Fruit fly (Drosophila melanogaster): ENCODE measurements around the gene shep.

shep gene

DNA sequence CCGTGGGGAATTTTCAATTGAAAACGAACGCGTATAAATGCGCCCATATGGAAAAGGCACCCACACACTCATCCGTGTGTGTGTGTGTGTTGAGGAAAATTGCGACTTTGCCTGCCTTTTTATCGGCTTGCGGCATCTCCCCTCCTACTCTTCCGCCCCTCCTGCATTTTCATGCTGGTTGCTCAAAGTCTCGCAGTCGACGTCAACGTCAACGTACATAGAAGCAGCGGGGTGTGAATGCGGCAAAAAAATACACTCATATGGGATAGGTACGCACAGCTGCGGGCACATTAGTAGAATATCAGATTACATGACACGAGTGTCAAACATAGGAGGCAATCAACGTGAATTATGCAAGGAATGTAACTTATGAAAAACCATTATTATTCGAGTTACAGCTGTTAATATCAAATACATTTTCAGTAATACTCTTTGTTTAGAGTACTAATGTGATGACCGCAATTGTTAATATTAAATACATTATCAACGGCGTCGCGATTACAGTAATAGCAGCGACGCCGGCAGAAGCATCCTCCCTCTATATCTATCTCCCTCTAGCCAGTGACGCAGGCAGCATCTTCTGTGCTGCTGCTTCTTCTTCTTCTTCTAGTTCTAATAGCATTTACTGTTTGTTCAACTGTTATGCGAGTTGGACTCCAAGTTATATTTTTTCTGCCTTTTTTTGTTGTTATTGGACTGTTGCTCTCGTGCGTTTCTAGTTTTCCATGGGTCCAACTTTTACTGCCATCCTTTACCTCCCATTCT lies 90.8 kb downstream of the shep start (continued):
- TF ChIP-seq CG4282 (GFP tag; optimal IDR thresholded peaks at IDR 0.05) = peak; percentile 34
- TF ChIP-seq nau (GFP tag; optimal IDR thresholded peaks at IDR 0.05) = peak; percentile 86
- TF ChIP-seq jing (GFP tag; optimal IDR thresholded peaks at IDR 0.05) = peak; percentile 90
- peak; percentile 90 for TF ChIP-seq CG4820 (GFP tag; optimal IDR thresholded peaks at IDR 0.05)
- TF ChIP-seq CG8944 (GFP tag; optimal IDR thresholded peaks at IDR 0.05) = peak; percentile 90
- TF ChIP-seq CG1602 (GFP tag; optimal IDR thresholded peaks at IDR 0.05) = peak; percentile 81
- no peak for TF ChIP-seq Poxn (GFP tag; IDR thresholded peaks at IDR 0.05)
- peak; percentile 85 for TF ChIP-seq cwo (GFP tag; optimal IDR thresholded peaks at IDR 0.05)
- peak; percentile 70 for TF ChIP-seq abd-A (tag; optimal IDR thresholded peaks at IDR 0.05)
- TF ChIP-seq tin (GFP tag; optimal IDR thresholded peaks at IDR 0.05) = peak; percentile 92
- peak; percentile 88 for TF ChIP-seq ind (GFP tag; optimal IDR thresholded peaks at IDR 0.05)
- TF ChIP-seq CG11560 (tag; IDR thresholded peaks at IDR 0.05) = peak; percentile 52; the same call in 1 of the 3 replicates
- peak; percentile 65 for TF ChIP-seq MTF-1 (GFP tag; optimal IDR thresholded peaks at IDR 0.05; ENCODE audit: borderline replicate concordance)
- peak; percentile 78 for TF ChIP-seq CG8089 (GFP tag; optimal IDR thresholded peaks at IDR 0.05)
- no peak for TF ChIP-seq HmgD (GFP tag; optimal IDR thresholded peaks at IDR 0.05)
- TF ChIP-seq Doc3 (GFP tag; IDR thresholded peaks at IDR 0.05; ENCODE audit: partially characterized antibody) = no peak
- TF ChIP-seq h (optimal IDR thresholded peaks at IDR 0.05) = no peak
- peak; percentile 86 for TF ChIP-seq caup (GFP tag; optimal IDR thresholded peaks at IDR 0.05; ENCODE audit: severe bottlenecking)
- TF ChIP-seq nmo (GFP tag; optimal IDR thresholded peaks at IDR 0.05) = peak; percentile 91
- peak; percentile 77 for TF ChIP-seq CG4404 (GFP tag; IDR thresholded peaks at IDR 0.05)
- TF ChIP-seq CG7987 (GFP tag; optimal IDR thresholded peaks at IDR 0.05) = peak; percentile 63
- peak; percentile 83 for TF ChIP-seq CG8290 (GFP tag; optimal IDR thresholded peaks at IDR 0.05)
- TF ChIP-seq CG8290 (tag; optimal IDR thresholded peaks at IDR 0.05) = peak in 1 of 2 experiments; percentile 98
- TF ChIP-seq cad (GFP tag; optimal IDR thresholded peaks at IDR 0.05) = no peak
- TF ChIP-seq CG10462 (GFP tag; optimal IDR thresholded peaks at IDR 0.05) = peak; percentile 77
- TF ChIP-seq CG16779 (GFP tag; IDR thresholded peaks at IDR 0.05) = peak; percentile 68; the same call in 1 of the 2 replicates
- TF ChIP-seq CG9817 (tag; optimal IDR thresholded peaks at IDR 0.05) = peak; percentile 76
- TF ChIP-seq CG17186 (GFP tag; optimal IDR thresholded peaks at IDR 0.05) = peak; percentile 69
- TF ChIP-seq Stat92E (GFP tag; optimal IDR thresholded peaks at IDR 0.05) = peak in 1 of 3 experiments; percentile 55
- peak; percentile 87 for TF ChIP-seq CG17361 (GFP tag; IDR thresholded peaks at IDR 0.05)
- peak; percentile 80 for TF ChIP-seq CG1233 (GFP tag; optimal IDR thresholded peaks at IDR 0.05)
- peak; percentile 71 for TF ChIP-seq CG13296 (GFP tag; optimal IDR thresholded peaks at IDR 0.05)
- peak; percentile 70 for TF ChIP-seq CG3847 (GFP tag; IDR thresholded peaks at IDR 0.05)
- TF ChIP-seq CG6654 (GFP tag; optimal IDR thresholded peaks at IDR 0.05) = peak; percentile 75
- peak; percentile 87 for TF ChIP-seq otp (GFP tag; IDR thresholded peaks at IDR 0.05)
- TF ChIP-seq eyg (GFP tag; optimal IDR thresholded peaks at IDR 0.05) = peak; percentile 74
- TF ChIP-seq inv (GFP tag; IDR thresholded peaks at IDR 0.05; ENCODE audit: partially characterized antibody) = no peak
- TF ChIP-seq CG11085 (GFP tag; IDR thresholded peaks at IDR 0.05) = peak; percentile 66
- no peak for TF ChIP-seq kni (GFP tag; optimal IDR thresholded peaks at IDR 0.05)
- TF ChIP-seq zen2 (GFP tag; IDR thresholded peaks at IDR 0.05; ENCODE audit: partially characterized antibody) = no peak
- peak; percentile 85 for TF ChIP-seq Usf (GFP tag; optimal IDR thresholded peaks at IDR 0.05)
- peak; percentile 76 for TF ChIP-seq btn (GFP tag; optimal IDR thresholded peaks at IDR 0.05)
- peak; percentile 55; the same call in 1 of the 2 replicates for TF ChIP-seq E2f2 (GFP tag; IDR thresholded peaks at IDR 0.05)
- peak; percentile 73 for TF ChIP-seq disco-r (GFP tag; optimal IDR thresholded peaks at IDR 0.05)
- TF ChIP-seq br (optimal IDR thresholded peaks at IDR 0.05) = no peak
- TF ChIP-seq Meics (GFP tag; optimal IDR thresholded peaks at IDR 0.05) = peak; percentile 87
- no peak for TF ChIP-seq gfzf (GFP tag; optimal IDR thresholded peaks at IDR 0.05)
- TF ChIP-seq CG12769 (tag; optimal IDR thresholded peaks at IDR 0.05) = peak; percentile 96
- peak; percentile 57 for TF ChIP-seq CG9437 (GFP tag; optimal IDR thresholded peaks at IDR 0.05)

Measured in whole organism, embryonic.